Fruit fly (Drosophila melanogaster) whole organism, embryonic: ENCODE measurements around the gene CG34296.

Source experiments
- Abd-B ChIP-seq: fragments of 200-800 bp; sonication (Bioruptor generic); optimal IDR thresholded peaks from 2 replicates; lab custom pipeline; 2018; ENCODE audit warnings: missing biosample characterization, mild to moderate bottlenecking, missing genetic modification characterization, moderate library complexity
- Ada2b ChIP-seq: fragments of 200-800 bp; sonication (Bioruptor generic); IDR thresholded peaks from 2 replicates; pipeline ENCODE4 v1.3.6; 2022; ENCODE audit warnings: missing biosample characterization, missing genetic modification characterization
- C15 ChIP-seq: fragments of 200-800 bp; sonication (Bioruptor generic); IDR thresholded peaks from 3 replicates; pipeline ENCODE4 v1.3.6; 2022; ENCODE audit warnings: missing biosample characterization, missing genetic modification characterization
- CG12104 ChIP-seq: fragments of 200-800 bp; sonication (Bioruptor generic); optimal IDR thresholded peaks from 3 replicates; lab custom pipeline; 2016; ENCODE audit warnings: missing biosample characterization, missing genetic modification characterization
- CG1603 ChIP-seq: fragments of 200-800 bp; sonication (Bioruptor generic); optimal IDR thresholded peaks from 2 replicates; lab custom pipeline; 2019; ENCODE audit warnings: missing biosample characterization, mild to moderate bottlenecking, missing genetic modification characterization, moderate library complexity
- CG4328 ChIP-seq: fragments of 200-800 bp; sonication (Bioruptor generic); optimal IDR thresholded peaks from 3 replicates; lab custom pipeline; 2017; ENCODE audit warnings: missing biosample characterization, missing genetic modification reagents, missing genetic modification characterization
- CoRest ChIP-seq: fragments of 200-800 bp; sonication (Bioruptor generic); optimal IDR thresholded peaks from 3 replicates; lab custom pipeline; 2018; ENCODE audit warnings: missing biosample characterization, mild to moderate bottlenecking, missing genetic modification characterization, moderate library complexity
- Dref ChIP-seq: fragments of 200-800 bp; sonication (Bioruptor generic); IDR thresholded peaks from 2 replicates; pipeline ENCODE4 v1.3.6; 2022; ENCODE audit warnings: missing biosample characterization, missing genetic modification characterization
- Fer1 ChIP-seq: fragments of 200-800 bp; sonication (Bioruptor generic); optimal IDR thresholded peaks from 2 replicates; lab custom pipeline; 2017; ENCODE audit warnings: missing biosample characterization, mild to moderate bottlenecking, missing genetic modification characterization
- HHEX ChIP-seq: fragments of 200-800 bp; sonication (Bioruptor generic); optimal IDR thresholded peaks from 3 replicates; lab custom pipeline; 2017; ENCODE audit warnings: missing biosample characterization, mild to moderate bottlenecking, missing genetic modification characterization, missing genetic modification reagents
- Spps ChIP-seq: fragments of 200-800 bp; sonication (Bioruptor generic); optimal IDR thresholded peaks from 2 replicates; lab custom pipeline; 2018; ENCODE audit warnings: missing biosample characterization, mild to moderate bottlenecking, missing genetic modification characterization
- hth ChIP-seq: fragments of >200 bp; optimal IDR thresholded peaks from 2 replicates; lab custom pipeline; 2017; ENCODE audit warnings: inconsistent platforms
- ind ChIP-seq: fragments of 200-800 bp; sonication (Bioruptor generic); optimal IDR thresholded peaks from 3 replicates; lab custom pipeline; 2016; ENCODE audit warnings: missing biosample characterization, missing genetic modification characterization
- z ChIP-seq: fragments of 200-800 bp; sonication (Bioruptor generic); IDR thresholded peaks from 3 replicates; pipeline ENCODE4 v1.3.6; 2022; ENCODE audit warnings: missing biosample characterization, missing genetic modification characterization

- TF ChIP-seq Spps (tag; lab: Kevin White, UChicago) (peak; percentile 29), Ada2b (GFP tag; lab: Robert Waterston, UW) (no peak), CG12104 (no peak), Fer1 (peak; percentile 66), ind (GFP tag; lab: Kevin White, UChicago) (peak; percentile 57), C15 (no peak), CG1603 (tag; lab: Kevin White, UChicago) (peak; percentile 74), CoRest (tag; lab: Kevin White, UChicago) (peak; percentile 45), Abd-B (peak; percentile 23), HHEX (GFP tag; lab: Kevin White, UChicago) (peak; percentile 48), Dref (GFP tag; lab: Robert Waterston, UW) (no peak), hth (lab: Kevin White, UChicago) (no peak), CG4328 (GFP tag; lab: Kevin White, UChicago) (no peak), z (GFP tag; lab: Robert Waterston, UW) (no peak)
Measured at dm6 chr3R:29737891-29738290, 15.6 kb downstream of the CG34296 start, which contains the start of gene Gnpnat.
